Fruit fly (Drosophila melanogaster) whole organism, embryonic: ENCODE data around the gene Cpr64Ab.

ENCODE experiments used
- Aef1 ChIP-seq: fragments of 200-800 bp; sonication (Bioruptor generic); IDR thresholded peaks from 3 replicates; pipeline ENCODE4 v1.3.6; 2022; ENCODE audit warnings: missing biosample characterization, missing genetic modification characterization
- Asciz ChIP-seq: fragments of 200-800 bp; sonication (Bioruptor generic); optimal IDR thresholded peaks from 2 replicates; lab custom pipeline; 2017; ENCODE audit warnings: missing biosample characterization, mild to moderate bottlenecking, missing genetic modification characterization, missing genetic modification reagents
- Atf6 ChIP-seq: fragments of 200-800 bp; sonication (Bioruptor generic); IDR thresholded peaks from 2 replicates; pipeline ENCODE4 v1.3.6; 2022; ENCODE audit warnings: missing biosample characterization, missing genetic modification characterization
- CG10267 ChIP-seq: fragments of 200-800 bp; sonication (Bioruptor generic); optimal IDR thresholded peaks from 2 replicates; lab custom pipeline; 2018; ENCODE audit warnings: missing biosample characterization, mild to moderate bottlenecking, missing genetic modification characterization, moderate library complexity
- CG11085 ChIP-seq: fragments of 200-800 bp; sonication (Bioruptor generic); IDR thresholded peaks from 2 replicates; pipeline ENCODE4 v1.3.6; 2022; ENCODE audit warnings: missing biosample characterization, missing genetic modification characterization
- CG11723 ChIP-seq: fragments of 200-800 bp; sonication (Bioruptor generic); optimal IDR thresholded peaks from 2 replicates; lab custom pipeline; 2017; ENCODE audit warnings: missing biosample characterization, mild to moderate bottlenecking, missing genetic modification characterization
- CG12236 ChIP-seq: fragments of 200-800 bp; sonication (Bioruptor generic); optimal IDR thresholded peaks from 2 replicates; lab custom pipeline; 2016; ENCODE audit warnings: missing biosample characterization, missing genetic modification characterization
- CG12659 ChIP-seq: fragments of 200-800 bp; sonication (Bioruptor generic); optimal IDR thresholded peaks from 3 replicates; lab custom pipeline; 2017; ENCODE audit warnings: mild to moderate bottlenecking, missing biosample characterization, missing genetic modification reagents, missing genetic modification characterization
- CG15073 ChIP-seq: fragments of 200-800 bp; sonication (Bioruptor generic); optimal IDR thresholded peaks from 2 replicates; lab custom pipeline; 2016; ENCODE audit warnings: missing biosample characterization, missing genetic modification characterization
- CG15696 ChIP-seq: fragments of 200-800 bp; sonication (Bioruptor generic); optimal IDR thresholded peaks from 2 replicates; lab custom pipeline; 2019; ENCODE audit warnings: missing biosample characterization, mild to moderate bottlenecking, missing genetic modification characterization, moderate library complexity
- CG17568 ChIP-seq: fragments of 200-800 bp; sonication (Bioruptor generic); optimal IDR thresholded peaks from 2 replicates; lab custom pipeline; 2018; ENCODE audit warnings: missing biosample characterization, mild to moderate bottlenecking, missing genetic modification characterization, moderate library complexity
- CG1792 ChIP-seq: fragments of 200-800 bp; sonication (Bioruptor generic); optimal IDR thresholded peaks from 2 replicates; lab custom pipeline; 2016; ENCODE audit warnings: missing biosample characterization, missing genetic modification characterization
- CG18764 ChIP-seq: fragments of 200-800 bp; sonication (Bioruptor generic); optimal IDR thresholded peaks from 3 replicates; lab custom pipeline; 2016; ENCODE audit warnings: missing biosample characterization, missing genetic modification characterization
- CG31365 ChIP-seq: fragments of 200-800 bp; sonication (Bioruptor generic); optimal IDR thresholded peaks from 2 replicates; lab custom pipeline; 2018; ENCODE audit warnings: missing biosample characterization, mild to moderate bottlenecking, missing genetic modification characterization
- CG32767 ChIP-seq: fragments of 200-800 bp; sonication (Bioruptor generic); IDR thresholded peaks from 2 replicates; pipeline ENCODE4 v1.3.6; 2022; ENCODE audit warnings: missing biosample characterization, missing genetic modification characterization
- CG33557 ChIP-seq: fragments of 200-800 bp; sonication (Bioruptor generic); optimal IDR thresholded peaks from 2 replicates; lab custom pipeline; 2019; ENCODE audit warnings: missing biosample characterization, mild to moderate bottlenecking, missing genetic modification characterization, moderate library complexity
- CG34376 ChIP-seq: fragments of 200-800 bp; sonication (Bioruptor generic); optimal IDR thresholded peaks from 2 replicates; lab custom pipeline; 2018; ENCODE audit warnings: missing biosample characterization, mild to moderate bottlenecking, missing genetic modification characterization
- CG43689 ChIP-seq: fragments of 200-800 bp; sonication (Bioruptor generic); IDR thresholded peaks from 2 replicates; pipeline ENCODE4 v1.3.6; 2022; ENCODE audit warnings: missing biosample characterization, missing genetic modification characterization
- CG4617 ChIP-seq: fragments of 200-800 bp; sonication (Bioruptor generic); optimal IDR thresholded peaks from 3 replicates; lab custom pipeline; 2016; ENCODE audit warnings: missing biosample characterization, missing genetic modification characterization, borderline replicate concordance
- CG6654 ChIP-seq: fragments of 200-800 bp; sonication (Bioruptor generic); optimal IDR thresholded peaks from 2 replicates; lab custom pipeline; 2017; ENCODE audit warnings: missing biosample characterization, mild to moderate bottlenecking, missing genetic modification characterization
- CG7556 ChIP-seq: fragments of 200-800 bp; sonication (Bioruptor generic); optimal IDR thresholded peaks from 2 replicates; lab custom pipeline; 2017; ENCODE audit warnings: missing biosample characterization, mild to moderate bottlenecking, missing genetic modification characterization
- Dfd ChIP-seq, 2 experiments: fragments of >200 bp; optimal IDR thresholded peaks; 2 replicates each; lab custom pipeline; 2017; ENCODE audit warnings: missing biosample characterization in 2 of 2, missing genetic modification characterization in 2 of 2
- Doc2 ChIP-seq: fragments of 200-800 bp; sonication (Bioruptor generic); IDR thresholded peaks from 2 replicates; pipeline ENCODE4 v1.3.6; 2022; ENCODE audit warnings: missing biosample characterization, missing genetic modification characterization
- E2f2 ChIP-seq: fragments of 200-800 bp; sonication (Bioruptor generic); IDR thresholded peaks from 2 replicates; pipeline ENCODE4 v1.3.6; 2022; ENCODE audit warnings: missing biosample characterization, missing genetic modification characterization
- Fer3 ChIP-seq: fragments of 200-800 bp; sonication (Bioruptor generic); optimal IDR thresholded peaks from 2 replicates; lab custom pipeline; 2018; ENCODE audit warnings: missing biosample characterization, mild to moderate bottlenecking, missing genetic modification characterization, moderate library complexity
- Hey ChIP-seq: fragments of 200-800 bp; sonication (Bioruptor generic); optimal IDR thresholded peaks from 3 replicates; lab custom pipeline; 2018; ENCODE audit warnings: missing biosample characterization, mild to moderate bottlenecking, missing genetic modification characterization
- HmgZ ChIP-seq: fragments of 200-800 bp; sonication (Bioruptor generic); optimal IDR thresholded peaks from 2 replicates; lab custom pipeline; 2018; ENCODE audit warnings: missing biosample characterization, mild to moderate bottlenecking, missing genetic modification characterization
- Hmx ChIP-seq: fragments of 200-800 bp; sonication (Bioruptor generic); optimal IDR thresholded peaks from 2 replicates; lab custom pipeline; 2016; ENCODE audit warnings: missing biosample characterization, missing genetic modification characterization
- Hr3 ChIP-seq: fragments of 200-800 bp; sonication (Bioruptor generic); optimal IDR thresholded peaks from 3 replicates; lab custom pipeline; 2016; ENCODE audit warnings: missing biosample characterization, missing genetic modification characterization
- Myb ChIP-seq: fragments of 200-800 bp; sonication (Bioruptor generic); optimal IDR thresholded peaks from 2 replicates; lab custom pipeline; 2016; ENCODE audit warnings: missing biosample characterization, missing genetic modification characterization
- Neu2 ChIP-seq: fragments of 200-800 bp; sonication (Bioruptor generic); optimal IDR thresholded peaks from 3 replicates; lab custom pipeline; 2016; ENCODE audit warnings: missing biosample characterization, missing genetic modification characterization, borderline replicate concordance
- Sin3A ChIP-seq: fragments of >200 bp; optimal IDR thresholded peaks from 2 replicates; lab custom pipeline; 2018
- Sry-δ ChIP-seq: fragments of 200-800 bp; sonication (Bioruptor generic); optimal IDR thresholded peaks from 2 replicates; lab custom pipeline; 2016; ENCODE audit warnings: missing biosample characterization, missing genetic modification characterization
- corto ChIP-seq: fragments of 200-800 bp; sonication (Bioruptor generic); optimal IDR thresholded peaks from 2 replicates; lab custom pipeline; 2016; ENCODE audit warnings: missing biosample characterization, mild to moderate bottlenecking, missing genetic modification characterization, moderate library complexity
- dati ChIP-seq: fragments of 200-800 bp; sonication (Bioruptor generic); IDR thresholded peaks from 2 replicates; pipeline ENCODE4 v1.3.6; 2022; ENCODE audit warnings: missing biosample characterization, missing genetic modification characterization
- exex ChIP-seq: fragments of 200-800 bp; sonication (Bioruptor generic); optimal IDR thresholded peaks from 4 replicates; lab custom pipeline; 2018; ENCODE audit warnings: missing biosample characterization, mild to moderate bottlenecking, missing genetic modification characterization, moderate library complexity
- fd64A ChIP-seq: fragments of 200-800 bp; sonication (Bioruptor generic); optimal IDR thresholded peaks from 3 replicates; lab custom pipeline; 2018; ENCODE audit warnings: missing biosample characterization, mild to moderate bottlenecking, missing genetic modification characterization
- grn ChIP-seq: fragments of 200-800 bp; sonication (Bioruptor generic); optimal IDR thresholded peaks from 3 replicates; lab custom pipeline; 2017; ENCODE audit warnings: missing biosample characterization, missing genetic modification characterization
- hth ChIP-seq: fragments of >200 bp; optimal IDR thresholded peaks from 2 replicates; lab custom pipeline; 2017; ENCODE audit warnings: inconsistent platforms
- lmd ChIP-seq: fragments of 200-800 bp; sonication (Bioruptor generic); IDR thresholded peaks from 2 replicates; pipeline ENCODE4 v1.3.6; 2022; ENCODE audit warnings: missing biosample characterization, missing genetic modification characterization
- lov ChIP-seq, 2 experiments: fragments of 200-800 bp in 1 of 2; fragments of >200 bp in 1 of 2; sonication (Bioruptor generic) in 1 of 2; IDR thresholded peaks in 1 of 2; optimal IDR thresholded peaks in 1 of 2; 2 replicates in 1 of 2; 3 replicates in 1 of 2; pipeline versions ENCODE4 v1.3.6 to Lab custom; 2017 to 2022; ENCODE audit warnings: missing biosample characterization in 1 of 2, missing genetic modification characterization in 1 of 2
- pfk ChIP-seq: fragments of 200-800 bp; sonication (Bioruptor generic); optimal IDR thresholded peaks from 2 replicates; lab custom pipeline; 2018; ENCODE audit warnings: missing biosample characterization, mild to moderate bottlenecking, missing genetic modification characterization, moderate library complexity
- schlank ChIP-seq: fragments of 200-800 bp; sonication (Bioruptor generic); optimal IDR thresholded peaks from 2 replicates; lab custom pipeline; 2018; ENCODE audit warnings: missing biosample characterization, mild to moderate bottlenecking, missing genetic modification characterization
- sr ChIP-seq: fragments of 200-800 bp; sonication (Bioruptor generic); IDR thresholded peaks from 3 replicates; pipeline ENCODE4 v1.3.6; 2022; ENCODE audit warnings: missing biosample characterization, missing genetic modification characterization
- tin ChIP-seq: fragments of 200-800 bp; sonication (Bioruptor generic); optimal IDR thresholded peaks from 3 replicates; lab custom pipeline; 2016; ENCODE audit warnings: missing biosample characterization, missing genetic modification characterization
- trem ChIP-seq: fragments of 200-800 bp; optimal IDR thresholded peaks from 3 replicates; lab custom pipeline; 2019; ENCODE audit warnings: missing biosample characterization, mild to moderate bottlenecking, missing genetic modification characterization, moderate library complexity
- trh ChIP-seq: fragments of 200-800 bp; sonication (Bioruptor generic); optimal IDR thresholded peaks from 2 replicates; lab custom pipeline; 2016; ENCODE audit warnings: missing biosample characterization, missing genetic modification characterization
- vvl ChIP-seq: fragments of 200-800 bp; sonication (Bioruptor generic); IDR thresholded peaks from 2 replicates; pipeline ENCODE4 v1.3.6; 2022; ENCODE audit warnings: missing biosample characterization, missing genetic modification characterization
- zen ChIP-seq: fragments of 200-800 bp; sonication (Bioruptor generic); optimal IDR thresholded peaks from 3 replicates; lab custom pipeline; 2018; ENCODE audit warnings: missing biosample characterization, mild to moderate bottlenecking, missing genetic modification characterization, moderate library complexity
- zen2 ChIP-seq: fragments of 200-800 bp; sonication (Bioruptor generic); IDR thresholded peaks from 3 replicates; pipeline ENCODE4 v1.3.6; 2022; ENCODE audit warnings: missing biosample characterization, missing genetic modification characterization; ENCODE audit not compliant: partially characterized antibody

The Cpr64Ab gene

DNA sequence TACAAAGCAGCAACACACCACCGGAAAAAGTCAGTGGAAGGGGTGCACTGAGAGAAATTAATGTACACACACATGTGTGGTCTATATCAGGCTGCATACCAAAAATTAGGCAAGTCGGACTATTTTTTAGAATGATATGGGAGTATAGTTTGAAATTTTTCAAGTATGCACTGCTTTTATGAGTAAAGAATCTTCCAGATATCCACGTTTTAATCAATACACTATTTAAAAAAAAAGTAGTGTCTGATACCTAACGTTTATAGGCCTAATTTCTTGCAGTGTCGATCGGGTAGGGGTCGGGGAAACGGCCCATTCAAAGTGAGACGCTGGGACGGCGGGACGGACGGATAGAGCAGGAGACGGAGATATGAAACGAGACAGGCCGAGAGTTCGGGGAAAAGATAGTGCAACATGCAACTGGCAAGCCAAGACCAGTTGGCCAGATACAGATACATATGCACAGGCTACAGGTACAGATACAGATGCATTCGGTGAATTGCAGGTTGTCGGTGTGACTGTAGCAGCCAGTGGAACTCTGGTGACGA lies 19.1 kb upstream of the Cpr64Ab start (continued):
- TF ChIP-seq CG15696 (tag; lab: Kevin White, UChicago) (peak; percentile 99), Dfd (GFP tag; optimal IDR thresholded peaks at IDR 0.05; lab: Kevin White, UChicago) (no peak), CG18764 (GFP tag; lab: Kevin White, UChicago) (peak; percentile 86), Hmx (GFP tag; lab: Kevin White, UChicago) (peak; percentile 70), zen (tag; lab: Kevin White, UChicago) (peak; percentile 99), CG43689 (no peak), Doc2 (GFP tag; lab: Robert Waterston, UW) (no peak), lov (optimal IDR thresholded peaks at IDR 0.05; lab: Kevin White, UChicago) (no peak), lov (GFP tag; IDR thresholded peaks at IDR 0.05; lab: Robert Waterston, UW) (peak; percentile 86; the same call in 2 of the 3 replicates), Aef1 (GFP tag; lab: Robert Waterston, UW) (peak; percentile 73), CG12236 (GFP tag; lab: Kevin White, UChicago) (peak; percentile 93), HmgZ (tag; lab: Kevin White, UChicago) (peak; percentile 84), fd64A (GFP tag; lab: Kevin White, UChicago) (peak; percentile 84), CG11085 (GFP tag; lab: Robert Waterston, UW) (peak; percentile 39; the same call in 1 of the 2 replicates), CG33557 (GFP tag; lab: Kevin White, UChicago) (peak; percentile 97), Hr3 (GFP tag; lab: Kevin White, UChicago) (peak; percentile 94), schlank (tag; lab: Kevin White, UChicago) (no peak), sr (0 out of 3 replicates have a peak, but pooled peaks have one; percentile 29), CG1792 (GFP tag; lab: Kevin White, UChicago) (peak; percentile 77), CG7556 (GFP tag; lab: Kevin White, UChicago) (peak; percentile 94), Atf6 (GFP tag; lab: Robert Waterston, UW) (peak; percentile 55; the same call in 1 of the 2 replicates), CG31365 (tag; lab: Kevin White, UChicago) (peak; percentile 74), pfk (GFP tag; lab: Kevin White, UChicago) (peak; percentile 54), corto (no peak), vvl (GFP tag; lab: Robert Waterston, UW) (peak; percentile 93), Sin3A (lab: Kevin White, UChicago) (no peak), Myb (peak; percentile 74), exex (tag; lab: Kevin White, UChicago) (peak; percentile 36), Fer3 (tag; lab: Kevin White, UChicago) (peak; percentile 80), CG10267 (peak; percentile 93), tin (GFP tag; lab: Kevin White, UChicago) (peak; percentile 94), hth (lab: Kevin White, UChicago) (no peak), grn (GFP tag; lab: Kevin White, UChicago) (peak; percentile 49), Hey (tag; lab: Kevin White, UChicago) (peak; percentile 38), CG11723 (GFP tag; lab: Kevin White, UChicago) (peak; percentile 87), trh (GFP tag; lab: Kevin White, UChicago) (peak; percentile 83), trem (tag; lab: Kevin White, UChicago) (peak; percentile 93), Neu2 (GFP tag; lab: Kevin White, UChicago) (peak; percentile 93), CG17568 (peak; percentile 87), dati (GFP tag; lab: Robert Waterston, UW) (peak; percentile 43), Sry-δ (peak; percentile 57), zen2 (GFP tag; lab: Robert Waterston, UW) (no peak), CG34376 (GFP tag; lab: Kevin White, UChicago) (peak; percentile 26), lmd (GFP tag; lab: Robert Waterston, UW) (peak; percentile 89), E2f2 (GFP tag; lab: Robert Waterston, UW) (peak; percentile 67; the same call in 1 of the 2 replicates), CG4617 (peak; percentile 76), CG32767 (GFP tag; lab: Robert Waterston, UW) (peak; percentile 84), CG12659 (GFP tag; lab: Kevin White, UChicago) (peak; percentile 90), Asciz (GFP tag; lab: Kevin White, UChicago) (peak; percentile 92), CG15073 (GFP tag; lab: Kevin White, UChicago) (peak; percentile 66), CG6654 (GFP tag; lab: Kevin White, UChicago) (peak; percentile 82)
